Fruit fly (Drosophila melanogaster) S2 (cell line): ENCODE data around the gene Reck.

ENCODE experiments used
- CG8478 ChIP-seq: fragments of >200 bp; optimal IDR thresholded peaks from 2 replicates; lab custom pipeline; 2018
- CTCF ChIP-seq, 2 experiments: fragments of >200 bp; optimal IDR thresholded peaks; 2 replicates each; lab custom pipeline; 2018

Reck gene

dm6 chr3L:15013957-15014692, at the start of gene Reck:
Gene Reck, minus strand, starts transcription at chr3L:15014062.
- TF ChIP-seq CTCF (optimal IDR thresholded peaks at IDR 0.05; lab: Kevin White, UChicago) (peak in 1 of 2 experiments; percentile 73), CG8478 (no peak)

dm6 chr3L:15061605-15062004, 47.7 kb upstream of the Reck start, which contains the start of gene CG13460:
Gene CG13460, minus strand, starts transcription at chr3L:15061705.
- TF ChIP-seq CTCF (optimal IDR thresholded peaks at IDR 0.05; lab: Kevin White, UChicago): no peak
- no peak for TF ChIP-seq CG8478

DNA sequence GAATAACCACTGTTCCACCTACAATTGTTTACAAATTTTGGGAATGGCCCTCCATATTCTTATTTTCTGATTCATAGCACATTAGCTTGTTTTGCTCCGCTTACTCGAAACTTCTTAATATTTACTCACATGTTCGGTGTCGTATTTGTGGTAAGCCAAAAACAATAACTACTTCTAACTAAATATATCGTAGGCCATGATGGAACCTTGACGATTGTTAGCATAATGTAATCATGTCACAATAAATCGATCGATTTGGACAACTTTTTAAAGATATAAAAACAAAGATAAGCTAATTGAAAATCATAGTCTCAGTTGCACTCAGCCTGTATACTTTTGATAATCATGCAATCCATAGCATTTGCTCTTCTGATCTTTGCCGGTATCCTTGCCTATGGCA, 40.6 kb upstream of the Reck start, which contains the start of gene EAChm:
Gene EAChm, plus strand, starts transcription at position 301 of the 400 bp plus-strand sequence.
- TF ChIP-seq CG8478: no peak
- TF ChIP-seq CTCF (optimal IDR thresholded peaks at IDR 0.05; lab: Kevin White, UChicago): no peak

dm6 chr3L:15054035-15054434, 40.2 kb upstream of the Reck start, which contains the start of gene CG18649:
Gene CG18649, minus strand, starts transcription at chr3L:15054135.
- no peak for TF ChIP-seq CTCF (optimal IDR thresholded peaks at IDR 0.05; lab: Kevin White, UChicago)
- TF ChIP-seq CG8478: no peak

DNA sequence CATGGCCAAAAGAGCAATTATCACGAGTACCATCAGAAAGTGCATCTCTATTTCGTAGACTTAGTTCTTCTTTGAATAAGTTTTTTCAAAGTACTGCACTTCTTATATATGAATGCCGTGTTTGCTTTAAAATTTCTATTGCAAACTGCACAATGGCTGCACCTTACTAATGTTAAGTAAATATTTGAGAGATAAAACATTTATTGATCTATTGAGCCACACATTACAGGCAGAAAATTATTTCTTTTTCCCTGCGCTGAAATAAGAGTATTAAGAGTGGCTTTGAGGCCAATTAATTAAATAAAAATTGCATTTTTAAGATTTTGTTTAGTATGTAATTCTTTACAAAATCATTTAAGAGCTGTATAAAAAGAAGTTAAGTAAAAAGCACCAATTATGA, 39.4 kb upstream of the Reck start, which contains the start of gene CG43680:
Gene CG43680, minus strand, starts transcription at position 101 of the 400 bp plus-strand sequence.
- TF ChIP-seq CTCF (optimal IDR thresholded peaks at IDR 0.05; lab: Kevin White, UChicago): no peak
- no peak for TF ChIP-seq CG8478

DNA sequence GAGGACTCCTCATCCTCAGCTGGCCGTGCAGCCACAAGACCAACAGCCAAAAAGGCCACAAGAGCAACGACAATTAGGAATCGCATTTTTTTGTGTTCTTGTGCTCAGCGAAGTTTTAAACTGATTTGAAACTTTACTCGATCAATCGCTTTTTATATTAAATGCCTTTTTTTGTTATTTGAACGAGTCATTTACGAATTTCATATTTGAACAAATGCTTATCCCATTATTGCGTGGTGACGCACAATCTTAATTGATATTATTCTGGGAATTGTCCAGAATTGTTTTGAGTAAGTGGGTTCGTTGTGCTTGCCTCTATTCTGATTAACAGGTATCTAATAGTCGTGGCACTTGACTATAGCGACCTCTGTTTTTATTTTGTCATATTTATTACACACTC, 38.5 kb upstream of the Reck start, which contains the start of gene CG13461:
Gene CG13461, minus strand, starts transcription at position 101 of the 400 bp plus-strand sequence.
- TF ChIP-seq CTCF (optimal IDR thresholded peaks at IDR 0.05; lab: Kevin White, UChicago) (no peak), CG8478 (no peak)

DNA sequence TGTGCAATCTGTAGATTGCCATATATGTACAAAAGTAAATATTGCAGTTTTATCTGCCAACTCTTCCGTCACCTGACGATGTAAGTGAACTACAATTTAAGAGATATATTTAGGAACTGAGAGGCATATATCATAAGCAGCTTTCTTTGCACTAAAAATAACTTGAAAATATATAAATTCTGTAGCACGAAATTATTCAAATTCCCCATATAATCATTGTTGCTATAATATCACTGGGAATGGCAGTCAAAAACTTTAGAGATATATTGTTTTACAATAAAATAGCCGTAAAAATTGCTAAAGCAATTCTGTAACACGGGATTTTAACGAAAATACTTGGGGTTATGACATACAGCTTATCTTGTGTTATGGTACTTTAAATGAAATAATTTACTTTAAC, 37.5 kb upstream of the Reck start, which contains the start of gene CG43679:
Gene CG43679, minus strand, starts transcription at position 101 of the 400 bp plus-strand sequence.
- no peak for TF ChIP-seq CG8478
- no peak for TF ChIP-seq CTCF (optimal IDR thresholded peaks at IDR 0.05; lab: Kevin White, UChicago)

DNA sequence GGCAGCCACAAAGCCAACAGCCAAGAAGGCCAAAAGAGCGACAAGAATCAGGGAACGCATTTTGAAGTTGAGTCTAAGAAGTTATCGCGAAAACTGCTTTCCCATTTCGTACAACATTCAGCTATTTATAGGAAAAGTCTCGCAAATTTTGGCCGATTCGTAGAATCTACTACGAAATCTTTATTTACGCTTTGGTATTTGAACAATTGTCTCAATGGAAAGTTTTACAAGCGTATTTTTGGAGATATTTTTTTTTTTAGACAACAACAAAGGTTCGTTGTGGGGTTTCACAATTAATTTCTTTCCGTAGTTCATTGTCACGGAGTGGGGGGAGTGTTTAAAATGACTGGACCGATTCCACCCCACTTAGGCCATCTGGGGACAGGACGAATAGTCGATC, 36.8 kb upstream of the Reck start, which contains the start of gene CG12310:
Gene CG12310, minus strand, starts transcription at position 101 of the 400 bp plus-strand sequence.
- TF ChIP-seq CG8478 (no peak), CTCF (optimal IDR thresholded peaks at IDR 0.05; lab: Kevin White, UChicago) (no peak)

DNA sequence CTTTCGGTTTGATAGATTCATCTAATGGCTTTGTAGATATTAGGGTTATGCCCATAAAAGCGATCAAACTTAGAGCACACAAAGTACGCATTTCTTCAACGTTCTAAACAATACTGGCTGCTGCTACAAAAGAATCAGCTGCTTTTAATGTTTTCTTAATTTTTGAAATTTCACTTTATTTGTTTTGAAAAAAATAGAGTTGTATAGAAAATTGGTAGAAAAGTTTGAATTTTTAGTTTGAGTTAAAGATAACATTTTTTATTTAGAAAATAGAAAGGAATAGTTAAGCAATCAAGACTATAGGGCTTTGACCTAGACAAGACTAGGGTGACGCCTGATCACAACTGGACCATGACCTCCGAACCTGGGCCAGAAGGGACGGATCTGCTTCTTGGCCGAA, 36.2 kb upstream of the Reck start, which contains the start of gene CG18581:
Gene CG18581, minus strand, starts transcription at position 101 of the 400 bp plus-strand sequence.
- TF ChIP-seq CTCF (optimal IDR thresholded peaks at IDR 0.05; lab: Kevin White, UChicago): no peak
- no peak for TF ChIP-seq CG8478

- TF ChIP-seq CTCF (optimal IDR thresholded peaks at IDR 0.05; lab: Kevin White, UChicago): no peak
- TF ChIP-seq CG8478: no peak
Measured at dm6 chr3L:15049395-15049794, 35.5 kb upstream of the Reck start, which contains the start of gene CG43678. Gene CG43678, minus strand, starts transcription at chr3L:15049495.

dm6 chr3L:15048091-15048490, 34.2 kb upstream of the Reck start:
- peak; percentile 84 to 90 for TF ChIP-seq CTCF (optimal IDR thresholded peaks at IDR 0.05; lab: Kevin White, UChicago)
- TF ChIP-seq CG8478: no peak

dm6 chr3L:15047606-15048005, 33.7 kb upstream of the Reck start:
- TF ChIP-seq CG8478 (no peak), CTCF (optimal IDR thresholded peaks at IDR 0.05; lab: Kevin White, UChicago) (no peak)

dm6 chr3L:15045114-15045513, 31.3 kb upstream of the Reck start:
- TF ChIP-seq CG8478 (no peak), CTCF (optimal IDR thresholded peaks at IDR 0.05; lab: Kevin White, UChicago) (no peak)

DNA sequence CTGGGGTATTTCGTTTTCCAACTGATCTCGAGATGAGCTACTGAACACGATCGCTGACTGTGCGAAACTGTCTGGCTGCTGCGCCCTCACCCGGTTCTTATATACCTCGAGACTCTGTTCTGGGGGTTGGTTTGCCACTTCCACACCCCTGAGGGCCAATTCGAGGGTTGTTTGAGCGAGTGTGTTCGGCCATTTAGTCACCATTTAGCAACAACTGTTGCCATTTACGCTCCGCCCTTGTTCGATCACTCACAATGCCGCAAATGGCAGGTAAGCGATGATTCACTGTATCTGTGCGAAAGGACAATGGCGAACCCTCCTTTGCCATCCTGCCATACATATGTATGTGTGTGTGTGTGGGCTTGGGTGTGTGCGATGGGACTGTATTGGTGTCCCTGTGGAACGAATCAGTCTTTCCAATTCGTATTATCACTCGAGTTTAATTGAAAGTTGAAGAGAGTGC, 30.0 kb upstream of the Reck start, which contains the start of gene ind:
Gene ind, minus strand, starts transcription at position 51 of the 463 bp plus-strand sequence.
- TF ChIP-seq CTCF (optimal IDR thresholded peaks at IDR 0.05; lab: Kevin White, UChicago): no peak
- no peak for TF ChIP-seq CG8478

DNA sequence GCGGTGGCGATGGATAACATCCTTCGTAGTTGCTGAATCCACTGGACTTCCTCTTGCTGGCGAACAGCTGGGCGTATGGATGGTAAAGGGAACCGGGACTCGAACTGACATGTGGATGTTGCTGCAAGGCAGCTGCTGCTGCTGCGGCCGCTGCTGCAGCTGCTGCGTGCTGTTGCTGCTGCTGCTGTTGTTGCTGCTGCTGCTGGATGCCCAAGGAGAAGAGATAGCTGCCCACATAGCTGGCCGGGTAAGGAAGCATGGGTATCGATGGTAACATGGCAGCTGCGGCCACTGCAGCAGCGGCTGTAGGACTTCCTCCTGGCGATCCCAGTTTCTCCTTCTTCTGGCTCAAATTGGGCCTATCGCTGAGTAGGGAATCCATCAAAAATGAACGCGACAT, 29.6 kb upstream of the Reck start:
- TF ChIP-seq CTCF (optimal IDR thresholded peaks at IDR 0.05; lab: Kevin White, UChicago) (no peak), CG8478 (no peak)

DNA sequence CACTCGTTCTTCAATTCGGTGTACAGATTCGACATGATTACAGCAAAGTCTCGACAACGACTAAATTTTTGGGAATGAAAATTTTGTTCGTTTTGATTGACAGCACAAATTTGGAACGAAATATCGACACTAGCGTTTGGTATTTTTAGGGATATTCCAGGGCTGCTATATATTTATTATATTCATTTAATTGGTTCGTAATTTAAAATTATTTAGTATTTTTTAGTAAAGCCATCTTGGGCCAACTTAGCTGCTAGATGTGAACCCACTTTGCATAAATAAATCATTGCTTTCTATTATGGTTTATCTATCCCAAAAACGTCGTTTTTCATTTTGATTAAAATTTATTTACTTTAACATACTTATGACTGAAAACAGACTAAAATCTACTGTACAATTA, 28.6 kb upstream of the Reck start, which contains the start of gene Rpn12R:
Gene Rpn12R, minus strand, starts transcription at position 101 of the 400 bp plus-strand sequence.
- TF ChIP-seq CTCF (optimal IDR thresholded peaks at IDR 0.05; lab: Kevin White, UChicago) (no peak), CG8478 (no peak)
